Worm (Caenorhabditis elegans): ENCODE measurements around the gene daf-4.

- TF ChIP-seq lim-6 (tag; optimal IDR thresholded peaks at IDR 0.05) (no peak), ceh-30 (tag; optimal IDR thresholded peaks at IDR 0.05) (no peak), pqm-1 (tag; optimal IDR thresholded peaks at IDR 0.05) (no peak), nhr-11 (tag; optimal IDR thresholded peaks at IDR 0.05) (no peak)
These were observed 42.2 kb upstream of the daf-4 start, which contains the start of the genes F56D2.8 and uev-2 for ce11 chrIII:5582766-5583165.

Measured in whole organism, late embryonic.